Worm (Caenorhabditis elegans) whole organism, L4 larva: ENCODE measurements around the gene cyp-33B1.

Experiments
- Y105C5A.15 ChIP-seq: fragments of 200-800 bp; sonication (Bioruptor generic); IDR thresholded peaks from 2 replicates; pipeline ENCODE4 v1.3.6; 2022; ENCODE audit warnings: missing genetic modification characterization, missing compliant biosample characterization
- ama-1 ChIP-seq: fragments of 150-350 bp; optimal IDR thresholded peaks from 2 replicates; lab custom pipeline; 2014; ENCODE audit warnings: inconsistent platforms, mixed read lengths
- ceh-28 ChIP-seq: fragments of 150-350 bp; optimal IDR thresholded peaks from 2 replicates; lab custom pipeline; 2014; ENCODE audit warnings: missing biosample characterization, missing genetic modification reagents, missing genetic modification characterization
- ceh-82 ChIP-seq: sonication (generic microtip); optimal IDR thresholded peaks from 2 replicates; lab custom pipeline; 2017; ENCODE audit warnings: missing biosample characterization, missing genetic modification characterization
- ces-1 ChIP-seq: fragments of 150-350 bp; sonication (generic microtip); optimal IDR thresholded peaks from 4 replicates; lab custom pipeline; 2014; ENCODE audit warnings: missing biosample characterization, missing genetic modification reagents, missing genetic modification characterization
- lin-13 ChIP-seq: fragments of 150-350 bp; optimal IDR thresholded peaks from 2 replicates; lab custom pipeline; 2014; ENCODE audit warnings: missing biosample characterization, missing genetic modification reagents, missing genetic modification characterization
- lsy-2 ChIP-seq, 2 experiments: fragments of 150-350 bp in 1 of 2; sonication (generic microtip) in 1 of 2; optimal IDR thresholded peaks; 2 replicates each; lab custom pipeline; 2014 to 2017; ENCODE audit warnings: missing biosample characterization in 2 of 2, missing genetic modification characterization in 2 of 2
- mdl-1 ChIP-seq, 2 experiments: fragments of 150-350 bp in 1 of 2; sonication (generic microtip) in 1 of 2; optimal IDR thresholded peaks; 2 replicates each; lab custom pipeline; 2014 to 2017; ENCODE audit warnings: missing biosample characterization in 2 of 2, missing genetic modification characterization in 2 of 2
- pha-4 ChIP-seq, 2 experiments: fragments of 150-350 bp in 1 of 2; fragments of 200-800 bp in 1 of 2; sonication (Bioruptor generic) in 1 of 2; IDR thresholded peaks in 1 of 2; optimal IDR thresholded peaks in 1 of 2; 2 replicates each; pipeline versions ENCODE4 v1.3.6 to Lab custom; 2014 to 2022; ENCODE audit warnings: missing genetic modification characterization in 2 of 2, missing genetic modification reagents in 2 of 2, missing biosample characterization in 1 of 2, missing compliant biosample characterization in 1 of 2
- sdz-12 ChIP-seq: fragments of 200-800 bp; sonication (Bioruptor generic); optimal IDR thresholded peaks from 2 replicates; lab custom pipeline; 2018; ENCODE audit warnings: mild to moderate bottlenecking, missing genetic modification characterization, missing compliant biosample characterization
- snpc-4 ChIP-seq: fragments of 150-350 bp; optimal IDR thresholded peaks from 2 replicates; lab custom pipeline; 2014; ENCODE audit warnings: missing biosample characterization, missing genetic modification characterization
- ztf-11 ChIP-seq: fragments of 150-350 bp; optimal IDR thresholded peaks from 2 replicates; lab custom pipeline; 2014; ENCODE audit warnings: missing biosample characterization, missing genetic modification characterization

ce11 chrV:9058627-9059026 lies 17.5 kb downstream of the cyp-33B1 start, which contains the start of gene C25E10.11:
- TF ChIP-seq lin-13 (no peak), ceh-28 (tag; lab: Kevin White, UChicago) (no peak), lsy-2 (tag; optimal IDR thresholded peaks at IDR 0.05; lab: Kevin White, UChicago) (no peak), mdl-1 (tag; optimal IDR thresholded peaks at IDR 0.05; lab: Kevin White, UChicago) (no peak), ceh-82 (tag; lab: Kevin White, UChicago) (no peak), ama-1 (lab: Kevin White, UChicago) (no peak), ces-1 (GFP tag; lab: Kevin White, UChicago) (no peak), Y105C5A.15 (GFP tag; lab: Robert Waterston, UW) (no peak), snpc-4 (no peak), pha-4 (GFP tag; IDR thresholded peaks at IDR 0.05; lab: Robert Waterston, UW) (no peak), pha-4 (tag; optimal IDR thresholded peaks at IDR 0.05; lab: Kevin White, UChicago) (no peak), ztf-11 (no peak), sdz-12 (no peak)
